Fruit fly (Drosophila melanogaster) Kc167 (cell line): ENCODE data around the gene Tpr2.

Experiments
- Myc ChIP-seq: fragments of >200 bp; optimal IDR thresholded peaks from 2 replicates; lab custom pipeline; 2017; ENCODE audit warnings: missing external identifiers
- Sin3A ChIP-seq: fragments of >200 bp; optimal IDR thresholded peaks from 2 replicates; lab custom pipeline; 2018; ENCODE audit warnings: missing external identifiers
- h ChIP-seq: fragments of >200 bp; optimal IDR thresholded peaks from 3 replicates; lab custom pipeline; 2018; ENCODE audit warnings: missing external identifiers
- insv ChIP-seq: fragments of >200 bp; optimal IDR thresholded peaks from 3 replicates; lab custom pipeline; 2018; ENCODE audit warnings: missing external identifiers
- psq ChIP-seq: fragments of >200 bp; optimal IDR thresholded peaks from 2 replicates; lab custom pipeline; 2017; ENCODE audit warnings: missing external identifiers
- ttk ChIP-seq: sonication (Bioruptor generic); optimal IDR thresholded peaks from 2 replicates; lab custom pipeline; 2017; ENCODE audit warnings: missing external identifiers

The Tpr2 gene

dm6 chr2L:16499559-16499958, 8.2 kb downstream of the Tpr2 start:
- TF ChIP-seq Myc (lab: Kevin White, UChicago), result no peak
- TF ChIP-seq Sin3A, result no peak
- no peak for TF ChIP-seq ttk (lab: Kevin White, UChicago)
- no peak for TF ChIP-seq insv (lab: Kevin White, UChicago)
- TF ChIP-seq psq (lab: Kevin White, UChicago), result no peak
- no peak for TF ChIP-seq h (lab: Kevin White, UChicago)

- TF ChIP-seq insv (lab: Kevin White, UChicago), result no peak
These were observed 9.1 kb downstream of the Tpr2 start for dm6 chr2L:16500469-16500868.

dm6 chr2L:16501366-16501765, 10.0 kb downstream of the Tpr2 start:
- TF ChIP-seq Myc (lab: Kevin White, UChicago) (no peak), psq (lab: Kevin White, UChicago) (no peak), h (lab: Kevin White, UChicago) (no peak), ttk (lab: Kevin White, UChicago) (no peak), Sin3A (no peak), insv (lab: Kevin White, UChicago) (no peak)

- TF ChIP-seq Myc (lab: Kevin White, UChicago) (no peak), insv (lab: Kevin White, UChicago) (no peak), Sin3A (no peak), psq (lab: Kevin White, UChicago) (no peak), h (lab: Kevin White, UChicago) (no peak), ttk (lab: Kevin White, UChicago) (no peak)
These were observed 11.7 kb downstream of the Tpr2 start for dm6 chr2L:16502898-16503551.

DNA sequence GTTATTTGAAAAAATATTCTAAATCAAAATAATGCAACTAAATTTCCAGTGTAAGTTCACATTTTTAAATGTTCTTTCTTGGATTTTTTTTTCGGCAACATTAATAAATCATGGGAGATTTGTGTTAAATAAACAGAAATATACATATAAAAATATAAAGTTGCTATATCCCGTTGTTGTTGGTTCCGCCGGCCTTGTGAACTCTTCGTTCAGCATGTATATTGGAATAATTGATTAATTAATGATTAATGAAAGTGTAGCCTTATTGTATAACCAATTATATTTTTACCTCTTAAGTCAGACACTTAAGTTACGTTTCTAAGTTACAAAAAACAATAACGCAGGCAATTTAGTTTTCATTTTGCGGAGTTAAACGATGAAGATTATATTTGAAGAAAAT, 15.9 kb downstream of the Tpr2 start:
- no peak for TF ChIP-seq Myc (lab: Kevin White, UChicago)
- no peak for TF ChIP-seq h (lab: Kevin White, UChicago)

DNA sequence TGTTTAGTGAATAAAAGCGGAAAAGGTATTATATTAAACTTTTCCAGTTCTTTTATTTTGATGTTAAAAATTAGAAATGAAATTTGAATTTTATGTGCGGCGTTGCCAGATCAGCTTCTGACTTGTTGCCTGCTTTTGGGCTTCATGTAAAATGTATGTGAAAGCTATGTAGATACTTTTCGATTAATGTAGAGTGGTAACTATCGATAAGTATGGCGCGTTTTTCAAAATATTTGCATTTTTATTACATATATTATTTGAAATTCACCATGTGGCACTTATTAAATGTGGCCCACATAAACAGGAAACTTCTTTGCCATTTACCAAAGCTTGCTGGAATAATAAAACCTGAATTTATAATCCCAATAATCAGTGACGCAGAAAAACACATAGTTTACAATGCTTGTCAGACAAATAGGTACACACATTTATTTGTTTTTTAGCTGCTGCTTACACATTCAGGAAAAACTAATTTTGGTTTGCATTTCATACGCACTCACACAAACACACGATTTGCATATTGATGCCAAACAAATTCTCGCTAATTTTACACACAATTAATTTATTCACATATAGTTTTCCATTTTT, 16.4 kb downstream of the Tpr2 start:
- TF ChIP-seq insv (lab: Kevin White, UChicago), result no peak
- TF ChIP-seq Sin3A, result no peak
- no peak for TF ChIP-seq h (lab: Kevin White, UChicago)
- no peak for TF ChIP-seq Myc (lab: Kevin White, UChicago)
- TF ChIP-seq psq (lab: Kevin White, UChicago), result no peak
- TF ChIP-seq ttk (lab: Kevin White, UChicago), result no peak

dm6 chr2L:16511277-16511678, 19.9 kb downstream of the Tpr2 start:
- no peak for TF ChIP-seq Myc (lab: Kevin White, UChicago)
- TF ChIP-seq Sin3A, result no peak
- no peak for TF ChIP-seq h (lab: Kevin White, UChicago)
- no peak for TF ChIP-seq ttk (lab: Kevin White, UChicago)
- TF ChIP-seq insv (lab: Kevin White, UChicago), result no peak
- TF ChIP-seq psq (lab: Kevin White, UChicago), result no peak

dm6 chr2L:16519582-16520474, 28.5 kb downstream of the Tpr2 start:
- TF ChIP-seq Sin3A (no peak), psq (lab: Kevin White, UChicago) (no peak), Myc (lab: Kevin White, UChicago) (no peak), h (lab: Kevin White, UChicago) (no peak), ttk (lab: Kevin White, UChicago) (no peak), insv (lab: Kevin White, UChicago) (no peak)

DNA sequence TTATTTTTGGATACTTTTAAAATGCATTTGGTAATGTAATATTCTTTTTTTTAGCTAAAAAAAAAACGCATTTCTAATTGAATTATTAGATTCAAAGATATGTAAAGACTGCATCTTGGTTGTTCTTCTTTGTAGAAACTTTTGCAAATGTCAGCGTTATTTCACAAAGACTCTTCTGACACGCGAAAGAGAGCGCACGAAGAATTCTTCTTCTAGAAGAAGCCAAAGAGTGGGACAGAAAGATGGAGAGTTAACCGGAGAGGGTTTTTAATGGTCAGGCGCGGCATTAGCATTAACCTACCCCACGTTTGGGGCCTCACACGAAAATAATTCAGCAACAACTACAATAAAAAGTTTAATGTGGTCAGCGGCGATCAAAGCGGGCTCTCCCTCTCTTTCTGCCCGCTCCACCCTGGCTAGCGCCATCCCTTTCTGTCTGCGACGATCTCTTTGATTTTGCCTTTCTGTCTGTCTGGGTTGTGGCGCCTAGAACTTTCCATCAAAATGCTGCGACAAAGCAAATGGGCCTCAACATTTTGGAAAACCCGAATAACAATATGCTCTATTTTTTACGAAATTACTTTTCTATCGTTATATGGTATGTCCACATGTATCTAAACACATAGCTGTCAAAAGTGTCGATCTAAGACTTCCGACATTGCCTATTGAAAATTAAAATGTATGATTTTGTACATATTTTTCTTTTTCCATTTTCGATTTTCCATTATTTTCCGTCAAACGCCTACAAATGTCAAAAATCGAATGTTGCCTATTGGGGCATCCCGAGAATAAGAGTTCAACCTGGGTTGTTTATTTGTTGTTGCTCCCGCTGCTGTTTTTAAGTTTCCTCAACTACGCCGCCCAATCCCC, 29.4 kb downstream of the Tpr2 start:
- TF ChIP-seq ttk (lab: Kevin White, UChicago) (no peak), insv (lab: Kevin White, UChicago) (no peak), Sin3A (no peak), psq (lab: Kevin White, UChicago) (no peak), h (lab: Kevin White, UChicago) (no peak), Myc (lab: Kevin White, UChicago) (no peak)

dm6 chr2L:16521345-16522285, 30.3 kb downstream of the Tpr2 start:
- TF ChIP-seq h (lab: Kevin White, UChicago) (no peak), Myc (lab: Kevin White, UChicago) (no peak), psq (lab: Kevin White, UChicago) (no peak), insv (lab: Kevin White, UChicago) (no peak), Sin3A (no peak), ttk (lab: Kevin White, UChicago) (no peak)
